Worm (Caenorhabditis elegans): ENCODE data around the gene wbp-2.

Gene wbp-2

DNA sequence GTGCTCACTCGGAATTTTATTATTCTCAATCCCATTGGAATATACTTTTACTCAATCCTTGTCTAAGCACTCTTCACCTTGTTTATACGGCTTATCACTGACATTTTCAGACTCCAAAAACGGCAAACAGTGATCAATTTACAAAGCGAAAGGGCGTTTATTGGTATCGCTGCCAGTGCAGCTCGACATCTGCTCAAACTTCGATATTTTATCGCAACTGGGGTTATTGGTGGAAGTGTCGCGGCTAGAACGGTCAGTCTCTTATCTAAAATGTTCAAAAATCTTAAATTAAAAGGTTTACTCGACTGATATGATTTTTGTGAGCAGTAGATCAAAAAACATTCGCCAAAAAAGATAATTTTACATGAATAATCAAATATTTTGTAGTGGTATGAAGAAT is 4.0 kb upstream of the wbp-2 start:
- TF ChIP-seq ets-7 (tag; optimal IDR thresholded peaks at IDR 0.05) = no peak
- no peak for TF ChIP-seq tra-4 (tag; optimal IDR thresholded peaks at IDR 0.05)
- no peak for TF ChIP-seq sea-1 (GFP tag; conservative IDR thresholded peaks at IDR 0.05)

- TF ChIP-seq aly-1 (tag; optimal IDR thresholded peaks at IDR 0.05) = no peak
- TF ChIP-seq pes-1 (GFP tag; IDR thresholded peaks at IDR 0.05) = no peak
- no peak for TF ChIP-seq scrt-1 (GFP tag; IDR thresholded peaks at IDR 0.05)
- no peak for TF ChIP-seq B0310.2 (tag; optimal IDR thresholded peaks at IDR 0.05)
- TF ChIP-seq tbx-11 (GFP tag; IDR thresholded peaks at IDR 0.05) = no peak
- no peak for TF ChIP-seq tbx-37 (GFP tag; conservative IDR thresholded peaks at IDR 0.05)
- TF ChIP-seq hmg-4 (GFP tag; optimal IDR thresholded peaks at IDR 0.05) = no peak
- no peak for TF ChIP-seq flt-1 (GFP tag; IDR thresholded peaks at IDR 0.05)
- TF ChIP-seq tra-4 (tag; optimal IDR thresholded peaks at IDR 0.05) = no peak
- no peak for TF ChIP-seq ets-7 (tag; optimal IDR thresholded peaks at IDR 0.05)
- no peak for TF ChIP-seq F13C5.2 (tag; optimal IDR thresholded peaks at IDR 0.05)
- no peak for TF ChIP-seq hnd-1 (tag; optimal IDR thresholded peaks at IDR 0.05)
- no peak for TF ChIP-seq ceh-36 (tag; optimal IDR thresholded peaks at IDR 0.05)
- TF ChIP-seq hmbx-1 (tag; optimal IDR thresholded peaks at IDR 0.05) = no peak
- no peak for TF ChIP-seq ceh-13 (GFP tag; optimal IDR thresholded peaks at IDR 0.05)
- no peak for TF ChIP-seq ama-1 (optimal IDR thresholded peaks at IDR 0.05)
- no peak for TF ChIP-seq sea-1 (GFP tag; conservative IDR thresholded peaks at IDR 0.05)
Measured at ce11 chrII:9331343-9331742, 1.8 kb downstream of the wbp-2 start, which contains the start of gene eif-3.F. TSS of gene eif-3.F (plus strand) at chrII:9331643.

- TF ChIP-seq ets-7 (tag; optimal IDR thresholded peaks at IDR 0.05) = no peak
- TF ChIP-seq ama-1 (optimal IDR thresholded peaks at IDR 0.05) = no peak
- no peak for TF ChIP-seq pes-1 (GFP tag; IDR thresholded peaks at IDR 0.05)
- TF ChIP-seq flt-1 (GFP tag; IDR thresholded peaks at IDR 0.05) = no peak
- no peak for TF ChIP-seq B0310.2 (tag; optimal IDR thresholded peaks at IDR 0.05)
Measured at ce11 chrII:9333034-9333433, 3.5 kb downstream of the wbp-2 start.

- no peak for TF ChIP-seq hmg-4 (GFP tag; optimal IDR thresholded peaks at IDR 0.05)
- TF ChIP-seq hnd-1 (tag; optimal IDR thresholded peaks at IDR 0.05) = no peak
- TF ChIP-seq tbx-11 (GFP tag; IDR thresholded peaks at IDR 0.05) = no peak
- no peak for TF ChIP-seq ceh-36 (tag; optimal IDR thresholded peaks at IDR 0.05)
- TF ChIP-seq B0310.2 (tag; optimal IDR thresholded peaks at IDR 0.05) = no peak
- TF ChIP-seq tra-4 (tag; optimal IDR thresholded peaks at IDR 0.05) = no peak
- TF ChIP-seq ama-1 (optimal IDR thresholded peaks at IDR 0.05) = no peak
- no peak for TF ChIP-seq aly-1 (tag; optimal IDR thresholded peaks at IDR 0.05)
- no peak for TF ChIP-seq hmbx-1 (tag; optimal IDR thresholded peaks at IDR 0.05)
- no peak for TF ChIP-seq ceh-13 (GFP tag; optimal IDR thresholded peaks at IDR 0.05)
- no peak for TF ChIP-seq sea-1 (GFP tag; conservative IDR thresholded peaks at IDR 0.05)
- TF ChIP-seq scrt-1 (GFP tag; IDR thresholded peaks at IDR 0.05) = no peak
- TF ChIP-seq F13C5.2 (tag; optimal IDR thresholded peaks at IDR 0.05) = no peak
- no peak for TF ChIP-seq tbx-37 (GFP tag; conservative IDR thresholded peaks at IDR 0.05)
- TF ChIP-seq pes-1 (GFP tag; IDR thresholded peaks at IDR 0.05) = no peak
- TF ChIP-seq ets-7 (tag; optimal IDR thresholded peaks at IDR 0.05) = no peak
- TF ChIP-seq flt-1 (GFP tag; IDR thresholded peaks at IDR 0.05) = no peak
Measured at ce11 chrII:9333714-9334113, 4.1 kb downstream of the wbp-2 start, which contains the start of gene scp-1. TSS of gene scp-1 (plus strand) at chrII:9334014.

- TF ChIP-seq B0310.2 (tag; optimal IDR thresholded peaks at IDR 0.05) = no peak
- TF ChIP-seq hmbx-1 (tag; optimal IDR thresholded peaks at IDR 0.05) = no peak
- no peak for TF ChIP-seq tbx-11 (GFP tag; IDR thresholded peaks at IDR 0.05)
- no peak for TF ChIP-seq ets-7 (tag; optimal IDR thresholded peaks at IDR 0.05)
- TF ChIP-seq ceh-13 (GFP tag; optimal IDR thresholded peaks at IDR 0.05) = no peak
- no peak for TF ChIP-seq hmg-4 (GFP tag; optimal IDR thresholded peaks at IDR 0.05)
- no peak for TF ChIP-seq hnd-1 (tag; optimal IDR thresholded peaks at IDR 0.05)
- no peak for TF ChIP-seq flt-1 (GFP tag; IDR thresholded peaks at IDR 0.05)
- no peak for TF ChIP-seq aly-1 (tag; optimal IDR thresholded peaks at IDR 0.05)
Measured at ce11 chrII:9336651-9337050, 7.1 kb downstream of the wbp-2 start.

DNA sequence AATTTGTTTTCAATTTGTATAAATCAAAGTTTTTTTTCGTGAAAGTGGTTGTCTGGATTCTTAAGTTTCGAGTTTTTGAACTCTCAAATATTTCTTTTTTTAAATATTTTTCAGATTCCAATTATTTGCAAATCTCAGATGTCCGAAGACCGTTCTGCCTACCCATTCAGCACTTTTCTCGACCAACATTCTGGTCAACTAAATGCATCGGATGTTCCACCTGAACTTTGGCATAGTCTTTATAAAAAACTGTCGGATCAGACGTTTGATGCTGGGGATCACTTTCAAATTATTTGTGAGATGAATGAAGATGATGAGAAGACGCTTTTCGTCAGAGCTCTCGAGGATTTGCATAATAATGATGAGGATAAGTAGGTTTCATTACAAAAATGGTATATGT is 9.3 kb downstream of the wbp-2 start, which contains the start of gene ttll-12:
Gene ttll-12 (plus strand): TSS at position 139 of the 400 bp plus-strand sequence.
- TF ChIP-seq flt-1 (GFP tag; IDR thresholded peaks at IDR 0.05) (no peak), sea-1 (GFP tag; conservative IDR thresholded peaks at IDR 0.05) (no peak), pes-1 (GFP tag; IDR thresholded peaks at IDR 0.05) (no peak), ama-1 (optimal IDR thresholded peaks at IDR 0.05) (no peak), B0310.2 (tag; optimal IDR thresholded peaks at IDR 0.05) (no peak), F13C5.2 (tag; optimal IDR thresholded peaks at IDR 0.05) (no peak), tbx-11 (GFP tag; IDR thresholded peaks at IDR 0.05) (no peak), hmbx-1 (tag; optimal IDR thresholded peaks at IDR 0.05) (no peak), ets-7 (tag; optimal IDR thresholded peaks at IDR 0.05) (no peak), ceh-13 (GFP tag; optimal IDR thresholded peaks at IDR 0.05) (no peak)

DNA sequence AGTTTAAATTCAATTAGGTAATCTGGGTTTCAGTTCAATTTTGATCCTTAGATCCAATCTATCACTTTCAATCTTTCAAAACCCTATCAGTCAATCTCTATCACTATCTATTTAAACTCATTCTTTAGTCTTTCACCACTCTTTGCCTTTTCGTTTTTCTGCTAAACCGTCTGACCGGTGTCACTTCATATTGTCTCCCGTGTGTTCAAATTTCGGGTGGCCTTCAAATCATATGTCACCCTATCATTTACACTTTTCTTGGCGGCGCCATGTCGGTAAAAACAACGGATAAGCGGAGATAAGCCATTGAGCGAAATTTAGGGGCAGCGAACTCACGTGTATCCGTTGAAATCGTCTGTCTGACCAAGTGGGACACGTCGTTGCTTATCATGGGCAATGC is 14.4 kb downstream of the wbp-2 start:
- TF ChIP-seq ama-1 (optimal IDR thresholded peaks at IDR 0.05) = no peak

ce11 chrII:9345116-9345515 is 15.5 kb downstream of the wbp-2 start:
- TF ChIP-seq F13C5.2 (tag; optimal IDR thresholded peaks at IDR 0.05) = no peak
- TF ChIP-seq ceh-13 (GFP tag; optimal IDR thresholded peaks at IDR 0.05) = no peak
- no peak for TF ChIP-seq tbx-37 (GFP tag; conservative IDR thresholded peaks at IDR 0.05)
- TF ChIP-seq sea-1 (GFP tag; conservative IDR thresholded peaks at IDR 0.05) = no peak
- TF ChIP-seq hmg-4 (GFP tag; optimal IDR thresholded peaks at IDR 0.05) = no peak
- TF ChIP-seq ceh-36 (tag; optimal IDR thresholded peaks at IDR 0.05) = no peak
- TF ChIP-seq tra-4 (tag; optimal IDR thresholded peaks at IDR 0.05) = no peak
- TF ChIP-seq ama-1 (optimal IDR thresholded peaks at IDR 0.05) = no peak
- TF ChIP-seq B0310.2 (tag; optimal IDR thresholded peaks at IDR 0.05) = no peak
- TF ChIP-seq aly-1 (tag; optimal IDR thresholded peaks at IDR 0.05) = no peak
- TF ChIP-seq ets-7 (tag; optimal IDR thresholded peaks at IDR 0.05) = no peak
- no peak for TF ChIP-seq hnd-1 (tag; optimal IDR thresholded peaks at IDR 0.05)
- no peak for TF ChIP-seq hmbx-1 (tag; optimal IDR thresholded peaks at IDR 0.05)
- no peak for TF ChIP-seq pes-1 (GFP tag; IDR thresholded peaks at IDR 0.05)
- no peak for TF ChIP-seq flt-1 (GFP tag; IDR thresholded peaks at IDR 0.05)
- no peak for TF ChIP-seq scrt-1 (GFP tag; IDR thresholded peaks at IDR 0.05)
- no peak for TF ChIP-seq tbx-11 (GFP tag; IDR thresholded peaks at IDR 0.05)

All from whole organism, early embryonic.